ENCODE assay signal across 1 fruit fly cellular context in the genomic region with DNA sequence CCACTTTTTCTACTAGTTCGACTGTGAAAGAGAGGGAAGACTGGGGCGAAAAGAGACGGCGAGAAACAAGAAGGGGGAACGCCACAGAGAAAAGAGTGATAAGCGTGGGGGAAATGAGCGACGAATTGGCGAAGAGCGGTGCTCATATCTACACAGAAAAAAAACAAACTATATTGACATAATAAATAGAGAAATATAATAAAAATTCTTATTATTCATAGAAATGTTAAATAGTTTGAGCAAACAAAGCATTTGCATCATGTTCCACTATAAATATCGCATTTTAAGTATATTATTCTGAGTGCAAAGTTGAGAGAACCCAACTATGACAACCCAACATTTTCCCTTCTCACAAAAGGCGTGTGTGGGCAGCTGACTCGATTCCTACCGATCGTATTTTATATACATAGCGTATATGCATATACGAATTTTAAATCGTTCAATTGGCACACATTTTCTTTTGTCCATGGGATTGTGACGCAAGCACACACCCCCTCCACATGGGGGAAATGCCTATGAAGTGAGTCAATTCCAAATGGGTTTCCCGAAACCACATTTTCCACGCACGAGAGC.
A peak's percentile ranks its signal among the peaks of the same experiment; 100 is the strongest.
TF ChIP-seq lines count a peak whose summit lies in the region.

No protein-coding gene starts in this region.

TF ChIP-seq in whole organism, embryonic, 481 proteins besides CTCF, POLR2A, EP300 and RAD21 (continued from another document):
- TF ChIP-seq CG10147 (GFP tag; optimal IDR thresholded peaks at IDR 0.05; lab: Kevin White, UChicago) (peak; percentile 48), CG7839 (tag; optimal IDR thresholded peaks at IDR 0.05; lab: Kevin White, UChicago) (peak; percentile 84), CG2129 (GFP tag; IDR thresholded peaks at IDR 0.05; lab: Robert Waterston, UW; ENCODE audit: partially characterized antibody) (no peak), Dp (GFP tag; optimal IDR thresholded peaks at IDR 0.05; lab: Kevin White, UChicago) (no peak), ewg (GFP tag; optimal IDR thresholded peaks at IDR 0.05; lab: Kevin White, UChicago) (peak; percentile 38), pb (GFP tag; optimal IDR thresholded peaks at IDR 0.05; lab: Kevin White, UChicago) (no peak)
